In genomic region chrV:20380320-20380719, ce11 we compare ENCODE assay signal across 7 worm cellular contexts.
A peak's percentile ranks its signal among the peaks of the same experiment; 100 is the strongest.
TF ChIP-seq lines count a peak whose summit lies in the region.

Gene K02E2.6, plus strand, starts transcription at chrV:20380561.

TF ChIP-seq in whole organism, L1 larva, 84 proteins besides CTCF, POLR2A, EP300 and RAD21 (continues in another document):
- TF ChIP-seq lin-14 (GFP tag; optimal IDR thresholded peaks at IDR 0.05; lab: Kevin White, UChicago) (no peak), sox-4 (tag; optimal IDR thresholded peaks at IDR 0.05; lab: Kevin White, UChicago) (no peak), ama-1 (optimal IDR thresholded peaks at IDR 0.05; lab: Kevin White, UChicago) (no peak), nhr-12 (tag; optimal IDR thresholded peaks at IDR 0.05; lab: Kevin White, UChicago) (no peak), sptf-1 (tag; optimal IDR thresholded peaks at IDR 0.05; lab: Kevin White, UChicago) (no peak), nhr-11 (tag; optimal IDR thresholded peaks at IDR 0.05; lab: Kevin White, UChicago) (no peak), hpl-2 (GFP tag; optimal IDR thresholded peaks at IDR 0.05; lab: Kevin White, UChicago) (no peak), rnt-1 (tag; optimal IDR thresholded peaks at IDR 0.05; lab: Kevin White, UChicago) (no peak), skn-1 (tag; optimal IDR thresholded peaks at IDR 0.05; lab: Kevin White, UChicago) (no peak), nhr-19 (GFP tag; conservative IDR thresholded peaks at IDR 0.05; lab: Robert Waterston, UW) (no peak), nhr-237 (tag; optimal IDR thresholded peaks at IDR 0.05; lab: Kevin White, UChicago) (no peak), blmp-1 (tag; optimal IDR thresholded peaks at IDR 0.05; lab: Kevin White, UChicago) (peak; percentile 54), pax-3 (tag; optimal IDR thresholded peaks at IDR 0.05; lab: Kevin White, UChicago) (no peak), lsy-2 (tag; optimal IDR thresholded peaks at IDR 0.05; lab: Kevin White, UChicago) (no peak)

TF ChIP-seq in whole organism, L2 larva, 48 proteins besides CTCF, POLR2A, EP300 and RAD21:
- TF ChIP-seq unc-55 (GFP tag; optimal IDR thresholded peaks at IDR 0.05; lab: Kevin White, UChicago) (peak; percentile 37), nhr-129 (tag; optimal IDR thresholded peaks at IDR 0.05; lab: Kevin White, UChicago) (peak; percentile 12), crh-2 (tag; optimal IDR thresholded peaks at IDR 0.05; lab: Kevin White, UChicago) (no peak), Y55F3AM.14 (GFP tag; optimal IDR thresholded peaks at IDR 0.05; lab: Kevin White, UChicago) (no peak)

TF ChIP-seq in whole organism, L3 larva, 47 proteins besides CTCF, POLR2A, EP300 and RAD21 (continues in another document):
- TF ChIP-seq nhr-11 (tag; optimal IDR thresholded peaks at IDR 0.05; lab: Kevin White, UChicago) (no peak), aly-2 (tag; optimal IDR thresholded peaks at IDR 0.05; lab: Kevin White, UChicago) (no peak), nhr-76 (tag; optimal IDR thresholded peaks at IDR 0.05; lab: Kevin White, UChicago) (no peak), snpc-4 (tag; optimal IDR thresholded peaks at IDR 0.05; lab: Kevin White, UChicago) (no peak), nhr-28 (tag; optimal IDR thresholded peaks at IDR 0.05; lab: Kevin White, UChicago) (no peak), ceh-82 (tag; optimal IDR thresholded peaks at IDR 0.05; lab: Kevin White, UChicago) (no peak), ceh-28 (tag; optimal IDR thresholded peaks at IDR 0.05; lab: Kevin White, UChicago) (peak; percentile 28), nfya-1 (tag; optimal IDR thresholded peaks at IDR 0.05; lab: Kevin White, UChicago; ENCODE audit: insufficient read depth) (peak; percentile 32), R02D3.7 (tag; optimal IDR thresholded peaks at IDR 0.05; lab: Kevin White, UChicago) (no peak), egl-5 (tag; optimal IDR thresholded peaks at IDR 0.05; lab: Kevin White, UChicago) (no peak), pha-4 (tag; optimal IDR thresholded peaks at IDR 0.05; lab: Kevin White, UChicago) (peak; percentile 23), nhr-237 (tag; optimal IDR thresholded peaks at IDR 0.05; lab: Kevin White, UChicago) (no peak), elt-2 (tag; optimal IDR thresholded peaks at IDR 0.05; lab: Kevin White, UChicago) (no peak), zag-1 (tag; optimal IDR thresholded peaks at IDR 0.05; lab: Kevin White, UChicago) (no peak), unc-39 (tag; optimal IDR thresholded peaks at IDR 0.05; lab: Kevin White, UChicago) (no peak), ceh-16 (tag; optimal IDR thresholded peaks at IDR 0.05; lab: Kevin White, UChicago) (no peak)

TF ChIP-seq in whole organism, L4 larva, 104 proteins besides CTCF, POLR2A, EP300 and RAD21:
- TF ChIP-seq hlh-30 (tag; optimal IDR thresholded peaks at IDR 0.05; lab: Kevin White, UChicago; ENCODE audit: insufficient read depth) (peak; percentile 54), dmd-9 (GFP tag; IDR thresholded peaks at IDR 0.05; lab: Robert Waterston, UW) (no peak), duxl-1 (tag; optimal IDR thresholded peaks at IDR 0.05; lab: Kevin White, UChicago; ENCODE audit: poor library complexity) (peak; percentile 91), daf-16 (GFP tag; optimal IDR thresholded peaks at IDR 0.05; lab: Kevin White, UChicago) (no peak), daf-16 (tag; optimal IDR thresholded peaks at IDR 0.05; lab: Kevin White, UChicago) (peak; percentile 6)

TF ChIP-seq in whole organism, early embryonic, 17 proteins besides CTCF, POLR2A, EP300 and RAD21:
- TF ChIP-seq F13C5.2 (tag; optimal IDR thresholded peaks at IDR 0.05; lab: Kevin White, UChicago) (peak; percentile 13), B0310.2 (tag; optimal IDR thresholded peaks at IDR 0.05; lab: Kevin White, UChicago) (no peak), ceh-36 (tag; optimal IDR thresholded peaks at IDR 0.05; lab: Kevin White, UChicago) (no peak), flt-1 (GFP tag; IDR thresholded peaks at IDR 0.05; lab: Robert Waterston, UW) (no peak), tbx-37 (GFP tag; conservative IDR thresholded peaks at IDR 0.05; lab: Robert Waterston, UW) (no peak)

TF ChIP-seq in whole organism, late embryonic, 69 proteins besides CTCF, POLR2A, EP300 and RAD21 (continues in another document):
- TF ChIP-seq dmd-4 (tag; optimal IDR thresholded peaks at IDR 0.05; lab: Kevin White, UChicago; ENCODE audit: borderline replicate concordance) (no peak), tbx-7 (tag; optimal IDR thresholded peaks at IDR 0.05; lab: Kevin White, UChicago) (no peak), dve-1 (tag; optimal IDR thresholded peaks at IDR 0.05; lab: Kevin White, UChicago) (no peak), pax-1 (tag; optimal IDR thresholded peaks at IDR 0.05; lab: Kevin White, UChicago) (no peak), ceh-24 (tag; optimal IDR thresholded peaks at IDR 0.05; lab: Kevin White, UChicago) (no peak), mec-3 (tag; optimal IDR thresholded peaks at IDR 0.05; lab: Kevin White, UChicago; ENCODE audit: borderline replicate concordance) (no peak), ceh-45 (GFP tag; IDR thresholded peaks at IDR 0.05; lab: Robert Waterston, UW) (no peak), ceh-19 (GFP tag; optimal IDR thresholded peaks at IDR 0.05; lab: Kevin White, UChicago) (no peak), che-1 (tag; optimal IDR thresholded peaks at IDR 0.05; lab: Kevin White, UChicago) (no peak), T23F11.4 (GFP tag; optimal IDR thresholded peaks at IDR 0.05; lab: Kevin White, UChicago) (no peak), sox-2 (GFP tag; IDR thresholded peaks at IDR 0.05; lab: Robert Waterston, UW) (no peak), pat-9 (tag; optimal IDR thresholded peaks at IDR 0.05; lab: Kevin White, UChicago) (no peak), fax-1 (tag; optimal IDR thresholded peaks at IDR 0.05; lab: Kevin White, UChicago) (no peak), ceh-48 (tag; optimal IDR thresholded peaks at IDR 0.05; lab: Kevin White, UChicago) (peak; percentile 48), rnt-1 (tag; optimal IDR thresholded peaks at IDR 0.05; lab: Kevin White, UChicago) (no peak), unc-55 (GFP tag; optimal IDR thresholded peaks at IDR 0.05; lab: Kevin White, UChicago) (no peak), hlh-30 (tag; optimal IDR thresholded peaks at IDR 0.05; lab: Kevin White, UChicago; ENCODE audit: insufficient read depth) (peak; percentile 63), ztf-16 (tag; optimal IDR thresholded peaks at IDR 0.05; lab: Kevin White, UChicago) (no peak), gmeb-2 (tag; optimal IDR thresholded peaks at IDR 0.05; lab: Kevin White, UChicago) (no peak), ceh-31 (tag; optimal IDR thresholded peaks at IDR 0.05; lab: Kevin White, UChicago) (peak; percentile 13), ama-1 (optimal IDR thresholded peaks at IDR 0.05; lab: Kevin White, UChicago) (no peak), lim-6 (tag; optimal IDR thresholded peaks at IDR 0.05; lab: Kevin White, UChicago) (no peak), sdc-2 (tag; optimal IDR thresholded peaks at IDR 0.05; lab: Kevin White, UChicago) (no peak), nfya-1 (tag; optimal IDR thresholded peaks at IDR 0.05; lab: Kevin White, UChicago) (peak; percentile 23), elt-4 (tag; optimal IDR thresholded peaks at IDR 0.05; lab: Kevin White, UChicago) (no peak), zip-5 (tag; optimal IDR thresholded peaks at IDR 0.05; lab: Kevin White, UChicago) (no peak), ceh-2 (tag; optimal IDR thresholded peaks at IDR 0.05; lab: Kevin White, UChicago) (no peak), hlh-8 (tag; optimal IDR thresholded peaks at IDR 0.05; lab: Kevin White, UChicago) (no peak)

TF ChIP-seq in whole organism, mixed stage, embryonic, 35 proteins besides CTCF, POLR2A, EP300 and RAD21:
- peak; percentile 11 for TF ChIP-seq mep-1 (tag; optimal IDR thresholded peaks at IDR 0.05; lab: Kevin White, UChicago)
- TF ChIP-seq lin-32 (GFP tag; optimal IDR thresholded peaks at IDR 0.05; lab: Kevin White, UChicago), result no peak

Comparison
In these comparisons a context has a peak if more than half of its experiments do, and no peak if none do; other contexts are left out.
1. Of the 29 proteins assayed by ChIP-seq in both whole organism, L4 larva and whole organism, L1 larva: peak only in whole organism, L4 larva: none; only in whole organism, L1 larva: mep-1; in both: none; in neither: 25; mixed calls (peak in some experiments, not most) for 3.